Fruit fly (Drosophila melanogaster): ENCODE data around the gene Alg10.

Alg10 gene

dm6 chr3L:11123088-11123487, 41.7 kb upstream of the Alg10 start, which contains the start of the genes Ufd1 and NaPi-III (continued):
- TF ChIP-seq odd (GFP tag; optimal IDR thresholded peaks at IDR 0.05): no peak
- TF ChIP-seq MESR4 (GFP tag; optimal IDR thresholded peaks at IDR 0.05): peak; percentile 87
- no peak for TF ChIP-seq exex (tag; optimal IDR thresholded peaks at IDR 0.05)
- no peak for TF ChIP-seq fd96Cb (tag; optimal IDR thresholded peaks at IDR 0.05)
- peak; percentile 54 for TF ChIP-seq her (GFP tag; optimal IDR thresholded peaks at IDR 0.05)
- peak; percentile 62 for TF ChIP-seq CG10267 (tag; optimal IDR thresholded peaks at IDR 0.05)
- TF ChIP-seq Rfx (GFP tag; IDR thresholded peaks at IDR 0.05): peak; percentile 77
- no peak for TF ChIP-seq CG11696 (GFP tag; IDR thresholded peaks at IDR 0.05)
- TF ChIP-seq CG42726 (GFP tag; IDR thresholded peaks at IDR 0.05; ENCODE audit: partially characterized antibody): peak; percentile 90
- TF ChIP-seq ato (GFP tag; IDR thresholded peaks at IDR 0.05; ENCODE audit: partially characterized antibody): peak; percentile 84
- TF ChIP-seq bigmax (GFP tag; optimal IDR thresholded peaks at IDR 0.05): no peak
- peak; percentile 75; the same call in 2 of the 3 replicates for TF ChIP-seq CG11456 (GFP tag; IDR thresholded peaks at IDR 0.05)
- TF ChIP-seq Atf6 (GFP tag; IDR thresholded peaks at IDR 0.05): 0 out of 2 replicates have a peak, but pooled peaks have one; percentile 16
- no peak for TF ChIP-seq slp2 (GFP tag; optimal IDR thresholded peaks at IDR 0.05)
- TF ChIP-seq fu2 (GFP tag; optimal IDR thresholded peaks at IDR 0.05): peak; percentile 17
- TF ChIP-seq dan (GFP tag; IDR thresholded peaks at IDR 0.05): no peak
- no peak for TF ChIP-seq aop (GFP tag; IDR thresholded peaks at IDR 0.05)
- peak; percentile 76 for TF ChIP-seq slbo (GFP tag; IDR thresholded peaks at IDR 0.05)
- no peak for TF ChIP-seq ssp (GFP tag; IDR thresholded peaks at IDR 0.05)
- peak; percentile 15 for TF ChIP-seq CG9817 (tag; optimal IDR thresholded peaks at IDR 0.05)
- no peak for TF ChIP-seq z (GFP tag; IDR thresholded peaks at IDR 0.05)
- peak; percentile 47 for TF ChIP-seq CG9876 (GFP tag; optimal IDR thresholded peaks at IDR 0.05)
- no peak for TF ChIP-seq mld (GFP tag; IDR thresholded peaks at IDR 0.05; ENCODE audit: partially characterized antibody)
- no peak for TF ChIP-seq Blimp-1 (GFP tag; optimal IDR thresholded peaks at IDR 0.05)
- TF ChIP-seq sens-2 (GFP tag; IDR thresholded peaks at IDR 0.05): no peak
- TF ChIP-seq CkIIα-i1 (GFP tag; IDR thresholded peaks at IDR 0.05): no peak
- TF ChIP-seq bcd (GFP tag; optimal IDR thresholded peaks at IDR 0.05): peak; percentile 17
- TF ChIP-seq fd3F (GFP tag; optimal IDR thresholded peaks at IDR 0.05): no peak
- no peak for TF ChIP-seq CG6689 (GFP tag; IDR thresholded peaks at IDR 0.05)
- peak; percentile 91 for TF ChIP-seq HmgZ (tag; optimal IDR thresholded peaks at IDR 0.05)
- TF ChIP-seq CG32532 (GFP tag; IDR thresholded peaks at IDR 0.05): peak; percentile 75
- no peak for TF ChIP-seq jing (GFP tag; optimal IDR thresholded peaks at IDR 0.05)
- no peak for TF ChIP-seq Ptx1 (GFP tag; IDR thresholded peaks at IDR 0.05)
- TF ChIP-seq Hsf (GFP tag; optimal IDR thresholded peaks at IDR 0.05): peak; percentile 34
- no peak for TF ChIP-seq sc (optimal IDR thresholded peaks at IDR 0.05)
- TF ChIP-seq sc (GFP tag; optimal IDR thresholded peaks at IDR 0.05): no peak
- peak; percentile 35 for TF ChIP-seq maf-S (GFP tag; optimal IDR thresholded peaks at IDR 0.05)
- peak; percentile 71 for TF ChIP-seq CG15601 (tag; optimal IDR thresholded peaks at IDR 0.05)
- TF ChIP-seq Antp (GFP tag; optimal IDR thresholded peaks at IDR 0.05): peak; percentile 10
- TF ChIP-seq CG6272 (GFP tag; IDR thresholded peaks at IDR 0.05): peak; percentile 27; the same call in 1 of the 2 replicates
- peak; percentile 68 for TF ChIP-seq sob (GFP tag; IDR thresholded peaks at IDR 0.05)
- TF ChIP-seq HLH4C (GFP tag; IDR thresholded peaks at IDR 0.05; ENCODE audit: partially characterized antibody): peak; percentile 66; the same call in 2 of the 3 replicates
- no peak for TF ChIP-seq nom (GFP tag; optimal IDR thresholded peaks at IDR 0.05)
- TF ChIP-seq tin (GFP tag; optimal IDR thresholded peaks at IDR 0.05): no peak
- TF ChIP-seq CG9797 (GFP tag; optimal IDR thresholded peaks at IDR 0.05): peak; percentile 94
- peak; percentile 77; the same call in 2 of the 3 replicates for TF ChIP-seq hb (GFP tag; IDR thresholded peaks at IDR 0.05; ENCODE audit: partially characterized antibody)
- no peak for TF ChIP-seq lbe (GFP tag; optimal IDR thresholded peaks at IDR 0.05)
- TF ChIP-seq trem (tag; optimal IDR thresholded peaks at IDR 0.05): peak; percentile 86
- TF ChIP-seq Pdp1 (GFP tag; optimal IDR thresholded peaks at IDR 0.05): peak in 1 of 2 experiments; percentile 74
- peak; percentile 24 for TF ChIP-seq btn (GFP tag; optimal IDR thresholded peaks at IDR 0.05)
- TF ChIP-seq bowl (GFP tag; IDR thresholded peaks at IDR 0.05): no peak

Data from whole organism, embryonic.